Worm (Caenorhabditis elegans) whole organism, L2 larva: ENCODE results near the gene spi-1.

Experiments
- C34F6.9 ChIP-seq: fragments of 150-350 bp; optimal IDR thresholded peaks from 2 replicates; lab custom pipeline; 2014; ENCODE audit warnings: missing biosample characterization, missing genetic modification characterization
- F13H6.1 ChIP-seq: sonication (generic microtip); optimal IDR thresholded peaks from 2 replicates; lab custom pipeline; 2016; ENCODE audit warnings: missing genetic modification characterization, missing compliant biosample characterization
- R02D3.7 ChIP-seq: fragments of 150-350 bp; optimal IDR thresholded peaks from 2 replicates; lab custom pipeline; 2014; ENCODE audit warnings: missing biosample characterization, missing genetic modification characterization
- Y55F3AM.14 ChIP-seq: fragments of 200-800 bp; sonication (Bioruptor generic); optimal IDR thresholded peaks from 2 replicates; lab custom pipeline; 2018; ENCODE audit warnings: mild to moderate bottlenecking, missing genetic modification characterization, missing compliant biosample characterization
- ZK546.5 ChIP-seq: sonication (generic microtip); optimal IDR thresholded peaks from 2 replicates; lab custom pipeline; 2017; ENCODE audit warnings: missing biosample characterization, missing genetic modification characterization
- alr-1 ChIP-seq: fragments of 150-350 bp; optimal IDR thresholded peaks from 2 replicates; lab custom pipeline; 2014; ENCODE audit warnings: missing biosample characterization, missing genetic modification characterization
- aly-2 ChIP-seq: fragments of 150-350 bp; optimal IDR thresholded peaks from 2 replicates; lab custom pipeline; 2014; ENCODE audit warnings: missing biosample characterization, missing genetic modification characterization
- ama-1 ChIP-seq: fragments of 150-350 bp; optimal IDR thresholded peaks from 2 replicates; lab custom pipeline; 2018; ENCODE audit warnings: inconsistent platforms
- blmp-1 ChIP-seq: sonication (generic microtip); optimal IDR thresholded peaks from 2 replicates; lab custom pipeline; 2017; ENCODE audit warnings: missing genetic modification characterization, mild to moderate bottlenecking, missing compliant biosample characterization, antibody characterized with exemption, moderate library complexity; ENCODE audit not compliant: insufficient read depth
- ceh-16 ChIP-seq: fragments of 150-350 bp; optimal IDR thresholded peaks from 2 replicates; lab custom pipeline; 2014; ENCODE audit warnings: missing biosample characterization, missing genetic modification characterization
- ceh-82 ChIP-seq: fragments of 150-350 bp; optimal IDR thresholded peaks from 2 replicates; lab custom pipeline; 2014; ENCODE audit warnings: missing biosample characterization, missing genetic modification characterization
- crh-2 ChIP-seq: sonication (generic microtip); optimal IDR thresholded peaks from 2 replicates; lab custom pipeline; 2017; ENCODE audit warnings: missing biosample characterization, missing genetic modification characterization
- dmd-4 ChIP-seq: sonication (generic microtip); optimal IDR thresholded peaks from 2 replicates; lab custom pipeline; 2017; ENCODE audit warnings: missing biosample characterization, missing genetic modification characterization
- egl-27 ChIP-seq: sonication (generic microtip); optimal IDR thresholded peaks from 3 replicates; lab custom pipeline; 2017; ENCODE audit warnings: missing biosample characterization, missing genetic modification reagents, missing genetic modification characterization
- elt-1 ChIP-seq: fragments of 150-350 bp; optimal IDR thresholded peaks from 2 replicates; lab custom pipeline; 2014; ENCODE audit warnings: missing biosample characterization, missing genetic modification characterization
- elt-3 ChIP-seq: sonication (generic microtip); optimal IDR thresholded peaks from 2 replicates; lab custom pipeline; 2017; ENCODE audit warnings: missing biosample characterization, missing genetic modification characterization
- fos-1 ChIP-seq: fragments of 150-350 bp; optimal IDR thresholded peaks from 2 replicates; lab custom pipeline; 2014; ENCODE audit warnings: missing biosample characterization, missing genetic modification characterization
- gmeb-1 ChIP-seq: fragments of 150-350 bp; optimal IDR thresholded peaks from 2 replicates; lab custom pipeline; 2014; ENCODE audit warnings: missing biosample characterization, missing genetic modification characterization
- lin-11 ChIP-seq: fragments of 150-350 bp; sonication (generic microtip); optimal IDR thresholded peaks from 2 replicates; lab custom pipeline; 2014; ENCODE audit warnings: missing biosample characterization, missing genetic modification characterization, inconsistent platforms, mixed read lengths
- lin-13 ChIP-seq: fragments of 150-350 bp; optimal IDR thresholded peaks from 2 replicates; lab custom pipeline; 2014; ENCODE audit warnings: missing biosample characterization, missing genetic modification reagents, missing genetic modification characterization
- lin-39 ChIP-seq: fragments of 150-350 bp; optimal IDR thresholded peaks from 2 replicates; lab custom pipeline; 2014; ENCODE audit warnings: missing biosample characterization, missing genetic modification reagents, missing genetic modification characterization
- lsy-2 ChIP-seq, 2 experiments: fragments of 150-350 bp in 1 of 2; sonication (generic microtip) in 1 of 2; optimal IDR thresholded peaks; 2 replicates each; lab custom pipeline; 2014 to 2017; ENCODE audit warnings: missing biosample characterization in 2 of 2, missing genetic modification characterization in 2 of 2
- mab-5 ChIP-seq: fragments of 150-350 bp; optimal IDR thresholded peaks from 2 replicates; lab custom pipeline; 2014; ENCODE audit warnings: missing biosample characterization, missing genetic modification characterization
- mbf-1 ChIP-seq: sonication (generic microtip); optimal IDR thresholded peaks from 2 replicates; lab custom pipeline; 2017; ENCODE audit warnings: missing biosample characterization, missing genetic modification characterization
- mdl-1 ChIP-seq, 2 experiments: fragments of 150-350 bp in 1 of 2; sonication (generic microtip) in 1 of 2; optimal IDR thresholded peaks; 2 replicates each; lab custom pipeline; 2017; ENCODE audit warnings: missing biosample characterization in 2 of 2, missing genetic modification characterization in 2 of 2
- nhr-10 ChIP-seq: sonication (generic microtip); optimal IDR thresholded peaks from 2 replicates; lab custom pipeline; 2017; ENCODE audit warnings: missing biosample characterization, missing genetic modification characterization
- nhr-11 ChIP-seq: fragments of 150-350 bp; optimal IDR thresholded peaks from 2 replicates; lab custom pipeline; 2014; ENCODE audit warnings: missing biosample characterization, missing genetic modification characterization
- nhr-12 ChIP-seq: fragments of 150-350 bp; optimal IDR thresholded peaks from 2 replicates; lab custom pipeline; 2014; ENCODE audit warnings: missing biosample characterization, missing genetic modification characterization
- nhr-129 ChIP-seq: fragments of 150-350 bp; optimal IDR thresholded peaks from 2 replicates; lab custom pipeline; 2014; ENCODE audit warnings: missing biosample characterization, missing genetic modification characterization
- nhr-21 ChIP-seq: fragments of 150-350 bp; optimal IDR thresholded peaks from 2 replicates; lab custom pipeline; 2014; ENCODE audit warnings: missing biosample characterization, missing genetic modification characterization
- nhr-23 ChIP-seq: fragments of 150-350 bp; optimal IDR thresholded peaks from 2 replicates; lab custom pipeline; 2014; ENCODE audit warnings: missing biosample characterization, missing genetic modification reagents, missing genetic modification characterization
- nhr-237 ChIP-seq: fragments of 150-350 bp; optimal IDR thresholded peaks from 2 replicates; lab custom pipeline; 2014; ENCODE audit warnings: missing biosample characterization, missing genetic modification characterization
- nhr-25 ChIP-seq: fragments of 150-350 bp; sonication (generic microtip); optimal IDR thresholded peaks from 3 replicates; lab custom pipeline; 2014; ENCODE audit warnings: missing biosample characterization, missing genetic modification characterization
- nhr-6 ChIP-seq: fragments of 150-350 bp; optimal IDR thresholded peaks from 2 replicates; lab custom pipeline; 2014; ENCODE audit warnings: missing biosample characterization, missing genetic modification characterization
- nhr-77 ChIP-seq: fragments of 150-350 bp; optimal IDR thresholded peaks from 2 replicates; lab custom pipeline; 2014; ENCODE audit warnings: missing biosample characterization, missing genetic modification characterization
- peb-1 ChIP-seq: fragments of 150-350 bp; optimal IDR thresholded peaks from 2 replicates; lab custom pipeline; 2014; ENCODE audit warnings: missing biosample characterization, missing genetic modification characterization
- sem-4 ChIP-seq: fragments of 150-350 bp; optimal IDR thresholded peaks from 2 replicates; lab custom pipeline; 2014; ENCODE audit warnings: missing biosample characterization, missing genetic modification reagents, missing genetic modification characterization
- skn-1 ChIP-seq: sonication (generic microtip); optimal IDR thresholded peaks from 2 replicates; lab custom pipeline; 2017; ENCODE audit warnings: missing biosample characterization, missing genetic modification characterization
- sma-3 ChIP-seq: sonication (generic microtip); optimal IDR thresholded peaks from 2 replicates; lab custom pipeline; 2016; ENCODE audit warnings: missing genetic modification reagents, missing genetic modification characterization, missing compliant biosample characterization
- sma-9 ChIP-seq, 2 experiments: fragments of 150-350 bp in 1 of 2; sonication (generic microtip) in 1 of 2; optimal IDR thresholded peaks; 2 replicates each; lab custom pipeline; 2014 to 2016; ENCODE audit warnings: missing genetic modification characterization in 2 of 2, mild to moderate bottlenecking in 1 of 2, missing biosample characterization in 1 of 2, missing compliant biosample characterization in 1 of 2, missing genetic modification reagents in 1 of 2, moderate library complexity in 1 of 2
- snpc-4 ChIP-seq: fragments of 150-350 bp; optimal IDR thresholded peaks from 2 replicates; lab custom pipeline; 2014; ENCODE audit warnings: missing biosample characterization, missing genetic modification characterization
- unc-39 ChIP-seq: fragments of 150-350 bp; optimal IDR thresholded peaks from 2 replicates; lab custom pipeline; 2014; ENCODE audit warnings: missing biosample characterization, missing genetic modification characterization
- unc-55 ChIP-seq: fragments of 150-350 bp; sonication (generic microtip); optimal IDR thresholded peaks from 3 replicates; lab custom pipeline; 2014; ENCODE audit warnings: missing biosample characterization, missing genetic modification reagents, missing genetic modification characterization
- unc-62 ChIP-seq: fragments of 150-350 bp; optimal IDR thresholded peaks from 2 replicates; lab custom pipeline; 2014; ENCODE audit warnings: missing biosample characterization, missing genetic modification reagents, missing genetic modification characterization
- zag-1 ChIP-seq: fragments of 150-350 bp; optimal IDR thresholded peaks from 2 replicates; lab custom pipeline; 2014; ENCODE audit warnings: missing biosample characterization, missing genetic modification characterization
- ztf-1 ChIP-seq: fragments of 200-800 bp; sonication (Bioruptor generic); conservative IDR thresholded peaks from 2 replicates; pipeline ENCODE4 v1.3.6; 2022; ENCODE audit warnings: missing genetic modification characterization, missing compliant biosample characterization
- ztf-11 ChIP-seq: sonication (generic microtip); optimal IDR thresholded peaks from 2 replicates; lab custom pipeline; 2017; ENCODE audit warnings: missing biosample characterization, missing genetic modification characterization
- ztf-4 ChIP-seq: fragments of 150-350 bp; optimal IDR thresholded peaks from 2 replicates; lab custom pipeline; 2014; ENCODE audit warnings: missing biosample characterization, missing genetic modification characterization

Gene spi-1

DNA sequence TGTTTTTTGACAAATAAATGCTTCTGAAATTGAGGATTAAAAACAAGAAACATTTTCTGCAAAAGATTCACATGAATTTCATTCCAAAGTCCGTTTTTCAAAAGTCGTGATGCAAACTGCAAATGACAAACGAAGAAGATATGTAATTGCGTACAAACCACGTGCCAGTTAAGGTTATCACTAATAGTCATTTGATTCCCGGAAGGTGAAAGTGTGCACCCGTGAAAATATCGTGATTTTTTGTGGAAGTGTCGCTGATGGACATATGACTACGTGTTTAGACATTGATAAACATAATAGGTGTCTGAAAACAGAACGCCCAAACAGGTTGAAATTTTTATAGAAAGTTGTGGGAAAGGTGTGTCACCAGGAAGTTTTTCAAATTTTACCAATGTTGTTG, 32.2 kb downstream of the spi-1 start:
- TF ChIP-seq R02D3.7 (tag; lab: Kevin White, UChicago): no peak
- TF ChIP-seq ceh-82 (tag; lab: Kevin White, UChicago): no peak
- TF ChIP-seq blmp-1 (tag; lab: Kevin White, UChicago): peak; percentile 87
- no peak for TF ChIP-seq ZK546.5 (tag; lab: Kevin White, UChicago)
- no peak for TF ChIP-seq nhr-237 (tag; lab: Kevin White, UChicago)
- TF ChIP-seq C34F6.9 (tag; lab: Kevin White, UChicago): no peak
- TF ChIP-seq nhr-12: no peak
- no peak for TF ChIP-seq nhr-10 (tag; lab: Kevin White, UChicago)
- TF ChIP-seq nhr-21 (tag; lab: Kevin White, UChicago): peak; percentile 83
- peak; percentile 64 for TF ChIP-seq gmeb-1 (tag; lab: Kevin White, UChicago)
- TF ChIP-seq crh-2 (tag; lab: Kevin White, UChicago): peak; percentile 76
- TF ChIP-seq sma-9 (GFP tag; optimal IDR thresholded peaks at IDR 0.05; lab: Kevin White, UChicago): peak; percentile 98
- TF ChIP-seq sma-9 (tag; optimal IDR thresholded peaks at IDR 0.05; lab: Kevin White, UChicago): no peak
- TF ChIP-seq mab-5: no peak
- TF ChIP-seq lin-11: no peak
- TF ChIP-seq ceh-16 (tag; lab: Kevin White, UChicago): no peak
- peak; percentile 66 for TF ChIP-seq fos-1 (tag; lab: Kevin White, UChicago)
- no peak for TF ChIP-seq nhr-11 (tag; lab: Kevin White, UChicago)
- peak in 1 of 2 experiments; percentile 53 for TF ChIP-seq mdl-1 (tag; optimal IDR thresholded peaks at IDR 0.05; lab: Kevin White, UChicago)
- TF ChIP-seq elt-3: no peak
- no peak for TF ChIP-seq unc-62
- no peak for TF ChIP-seq nhr-25
- no peak for TF ChIP-seq mbf-1 (tag; lab: Kevin White, UChicago)
- no peak for TF ChIP-seq Y55F3AM.14 (GFP tag; lab: Kevin White, UChicago)
- no peak for TF ChIP-seq alr-1 (tag; lab: Kevin White, UChicago)
- no peak for TF ChIP-seq lsy-2 (tag; optimal IDR thresholded peaks at IDR 0.05; lab: Kevin White, UChicago)
- no peak for TF ChIP-seq nhr-77 (tag; lab: Kevin White, UChicago)
- no peak for TF ChIP-seq skn-1
- no peak for TF ChIP-seq ztf-1 (GFP tag; lab: Robert Waterston, UW)
- no peak for TF ChIP-seq aly-2 (tag; lab: Kevin White, UChicago)
- peak; percentile 71 for TF ChIP-seq nhr-129 (tag; lab: Kevin White, UChicago)
- no peak for TF ChIP-seq unc-39 (tag; lab: Kevin White, UChicago)
- TF ChIP-seq elt-1 (tag; lab: Kevin White, UChicago): no peak
- no peak for TF ChIP-seq egl-27
- no peak for TF ChIP-seq ztf-11 (tag; lab: Kevin White, UChicago)
- TF ChIP-seq nhr-6: no peak
- TF ChIP-seq lin-13 (GFP tag; lab: Kevin White, UChicago): no peak
- TF ChIP-seq snpc-4: no peak
- no peak for TF ChIP-seq peb-1 (tag; lab: Kevin White, UChicago)
- TF ChIP-seq sma-3: peak; percentile 93
- no peak for TF ChIP-seq ama-1 (lab: Kevin White, UChicago)
- TF ChIP-seq nhr-23 (tag; lab: Kevin White, UChicago): no peak
- TF ChIP-seq dmd-4 (tag; lab: Kevin White, UChicago): no peak
- TF ChIP-seq lin-39 (tag; lab: Kevin White, UChicago): no peak
- TF ChIP-seq ztf-4 (tag; lab: Kevin White, UChicago): no peak
- TF ChIP-seq sem-4 (tag; lab: Kevin White, UChicago): no peak
- TF ChIP-seq F13H6.1: no peak
- TF ChIP-seq unc-55 (GFP tag; lab: Kevin White, UChicago): no peak
- no peak for TF ChIP-seq zag-1 (tag; lab: Kevin White, UChicago)
